Worm (Caenorhabditis elegans) whole organism, midembryonic: ENCODE measurements around the gene col-113.

Experiments
- T22C8.4 ChIP-seq: fragments of 200-800 bp; sonication (Bioruptor generic); IDR thresholded peaks from 2 replicates; pipeline ENCODE4 v1.3.6; 2022; ENCODE audit warnings: missing genetic modification characterization, missing compliant biosample characterization
- cog-1 ChIP-seq: sonication (generic microtip); optimal IDR thresholded peaks from 2 replicates; lab custom pipeline; 2016; ENCODE audit warnings: missing genetic modification characterization, missing compliant biosample characterization
- flt-1 ChIP-seq: fragments of 200-800 bp; sonication (Bioruptor generic); IDR thresholded peaks from 2 replicates; pipeline ENCODE4 v1.3.6; 2022; ENCODE audit warnings: missing genetic modification characterization, missing compliant biosample characterization
- klf-2 ChIP-seq: fragments of 200-800 bp; sonication (Bioruptor generic); conservative IDR thresholded peaks from 2 replicates; pipeline ENCODE4 v1.3.6; 2022; ENCODE audit warnings: missing genetic modification reagents, missing genetic modification characterization, missing compliant biosample characterization
- med-1 ChIP-seq: sonication (generic microtip); optimal IDR thresholded peaks from 2 replicates; lab custom pipeline; 2017; ENCODE audit warnings: missing genetic modification characterization, mild to moderate bottlenecking, missing compliant biosample characterization, antibody characterized with exemption, missing genetic modification reagents; ENCODE audit not compliant: insufficient read depth
- ref-1 ChIP-seq: fragments of 200-800 bp; sonication (Bioruptor generic); conservative IDR thresholded peaks from 2 replicates; pipeline ENCODE4 v1.3.6; 2022; ENCODE audit warnings: missing genetic modification reagents, missing genetic modification characterization, missing compliant biosample characterization
- tab-1 ChIP-seq: fragments of 200-800 bp; sonication (Bioruptor generic); IDR thresholded peaks from 2 replicates; pipeline ENCODE4 v1.3.6; 2022; ENCODE audit warnings: missing genetic modification characterization, missing compliant biosample characterization
- ztf-23 ChIP-seq: fragments of 200-800 bp; sonication (Bioruptor generic); IDR thresholded peaks from 2 replicates; pipeline ENCODE4 v1.3.6; 2022; ENCODE audit warnings: missing genetic modification reagents, missing genetic modification characterization, missing compliant biosample characterization
- ztf-29 ChIP-seq: fragments of 200-800 bp; sonication (Bioruptor generic); IDR thresholded peaks from 2 replicates; pipeline ENCODE4 v1.3.6; 2022; ENCODE audit warnings: missing genetic modification reagents, missing genetic modification characterization, missing compliant biosample characterization

Gene col-113

DNA sequence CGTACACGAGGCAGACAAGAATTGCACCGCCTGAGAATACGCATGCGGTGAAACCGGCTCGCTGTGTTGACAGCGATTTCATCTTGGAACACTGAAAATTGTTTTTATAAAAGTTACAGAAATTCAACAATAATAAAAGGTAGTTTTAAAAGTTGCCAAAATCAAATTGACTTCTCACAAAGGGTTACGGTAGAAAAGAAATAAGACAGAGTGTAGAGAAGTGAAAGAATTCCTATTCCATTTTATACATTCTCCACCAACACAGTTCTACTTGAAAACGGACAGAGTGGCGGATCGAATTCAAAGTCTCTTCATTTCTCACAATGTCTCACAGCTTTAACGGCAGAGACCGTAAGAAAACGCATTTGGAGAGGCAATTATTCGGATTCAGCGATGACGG is at the start of gene col-113:
TSS of gene col-113 (minus strand) at position 101 of the 400 bp plus-strand sequence.
- no peak for TF ChIP-seq klf-2 (GFP tag; lab: Robert Waterston, UW)
- no peak for TF ChIP-seq ref-1 (GFP tag; lab: Robert Waterston, UW)
- no peak for TF ChIP-seq T22C8.4 (GFP tag; lab: Robert Waterston, UW)
- no peak for TF ChIP-seq cog-1 (tag; lab: Kevin White, UChicago)
- no peak for TF ChIP-seq ztf-29
- no peak for TF ChIP-seq flt-1 (GFP tag; lab: Robert Waterston, UW)

DNA sequence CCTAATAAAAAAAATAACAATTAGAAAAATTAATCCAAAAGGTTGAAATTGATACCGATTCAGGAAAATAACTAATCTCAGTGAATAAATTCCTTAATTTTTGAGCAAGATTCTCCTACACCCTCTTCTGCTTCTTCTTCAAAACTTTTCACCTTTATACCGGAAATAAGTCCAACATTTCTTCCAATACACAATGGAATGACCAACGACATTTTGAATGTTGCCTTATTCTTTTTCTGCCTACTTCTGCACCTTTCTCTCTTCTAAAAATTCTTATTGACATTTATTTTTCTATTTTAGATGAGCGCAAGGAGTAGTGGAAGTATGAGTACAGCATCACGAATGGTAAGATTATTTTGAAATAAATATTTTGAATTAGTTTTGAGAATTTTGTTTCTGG is 44.5 kb upstream of the col-113 start, which contains the start of gene unc-8:
TSS of gene unc-8 (plus strand) at position 301 of the 400 bp plus-strand sequence.
- TF ChIP-seq ref-1 (GFP tag; lab: Robert Waterston, UW): no peak

DNA sequence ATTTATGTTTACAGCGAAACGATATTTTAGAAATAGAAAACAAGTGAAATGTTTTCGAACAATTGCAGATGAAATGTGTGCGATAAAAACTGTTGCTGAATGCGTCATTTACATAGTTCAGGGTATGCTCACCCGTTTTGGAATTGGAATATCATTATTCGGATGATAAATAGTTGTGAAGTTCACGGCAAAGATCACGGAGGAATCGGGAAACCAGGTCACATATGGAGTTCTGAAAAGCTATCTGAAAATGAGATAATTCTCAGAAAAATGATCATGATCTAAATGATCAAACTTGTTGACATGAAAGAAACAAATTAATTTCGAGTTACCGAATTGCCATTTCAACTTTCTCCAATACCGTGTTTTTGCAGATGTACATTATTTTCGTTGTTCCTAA is 43.4 kb upstream of the col-113 start, which contains the start of gene best-16:
TSS of gene best-16 (minus strand) at position 101 of the 400 bp plus-strand sequence.
- TF ChIP-seq med-1 (GFP tag; lab: Kevin White, UChicago) (no peak), ztf-29 (no peak), klf-2 (GFP tag; lab: Robert Waterston, UW) (no peak), T22C8.4 (GFP tag; lab: Robert Waterston, UW) (no peak), ref-1 (GFP tag; lab: Robert Waterston, UW) (no peak), tab-1 (no peak), cog-1 (tag; lab: Kevin White, UChicago) (no peak), ztf-23 (GFP tag; lab: Robert Waterston, UW) (no peak), flt-1 (GFP tag; lab: Robert Waterston, UW) (no peak)

DNA sequence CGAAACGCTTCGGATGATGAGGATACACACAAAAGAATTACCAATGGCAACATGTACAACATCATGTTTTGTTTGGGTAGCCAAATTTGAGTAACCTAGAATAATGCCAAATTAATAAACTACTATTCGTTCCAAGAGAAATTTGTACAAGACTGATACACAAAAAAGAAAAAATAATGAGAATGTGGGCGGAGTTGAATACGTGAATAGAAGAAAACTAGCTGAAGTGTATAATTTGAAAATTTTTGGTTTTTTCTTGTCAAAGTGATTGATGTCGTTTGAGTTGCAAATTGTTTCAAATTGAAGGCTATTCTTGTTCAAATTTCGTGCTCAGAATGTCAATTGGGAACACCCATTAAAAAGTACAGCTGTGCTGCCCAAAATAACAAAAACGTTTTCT is 39.4 kb upstream of the col-113 start, which contains the start of gene R13A1.5:
TSS of gene R13A1.5 (minus strand) at position 101 of the 400 bp plus-strand sequence.
- TF ChIP-seq T22C8.4 (GFP tag; lab: Robert Waterston, UW) (no peak), ref-1 (GFP tag; lab: Robert Waterston, UW) (no peak), ztf-29 (no peak), ztf-23 (GFP tag; lab: Robert Waterston, UW) (no peak), med-1 (GFP tag; lab: Kevin White, UChicago) (no peak), klf-2 (GFP tag; lab: Robert Waterston, UW) (no peak), tab-1 (no peak), flt-1 (GFP tag; lab: Robert Waterston, UW) (no peak), cog-1 (tag; lab: Kevin White, UChicago) (no peak)

DNA sequence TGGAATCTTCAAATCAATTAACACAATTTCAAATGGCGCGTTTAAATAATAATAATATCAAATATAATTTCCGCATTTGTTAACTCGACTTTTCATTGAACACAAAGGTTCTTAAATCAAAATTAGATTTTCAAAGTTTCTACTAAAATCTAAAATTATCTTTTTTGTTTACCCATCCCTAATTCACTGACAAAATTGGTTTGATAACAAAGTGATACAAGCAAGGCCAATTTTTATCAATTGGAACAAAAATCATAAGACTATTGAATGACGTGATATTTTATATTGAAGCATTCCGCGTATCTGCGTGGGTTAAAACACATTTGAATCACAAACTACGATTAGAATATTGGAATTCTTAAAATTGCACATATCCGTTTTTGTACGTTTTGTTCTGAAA is 38.1 kb upstream of the col-113 start:
- TF ChIP-seq ztf-29: no peak
- TF ChIP-seq ztf-23 (GFP tag; lab: Robert Waterston, UW): no peak
- TF ChIP-seq klf-2 (GFP tag; lab: Robert Waterston, UW): no peak
- no peak for TF ChIP-seq tab-1
- no peak for TF ChIP-seq flt-1 (GFP tag; lab: Robert Waterston, UW)

DNA sequence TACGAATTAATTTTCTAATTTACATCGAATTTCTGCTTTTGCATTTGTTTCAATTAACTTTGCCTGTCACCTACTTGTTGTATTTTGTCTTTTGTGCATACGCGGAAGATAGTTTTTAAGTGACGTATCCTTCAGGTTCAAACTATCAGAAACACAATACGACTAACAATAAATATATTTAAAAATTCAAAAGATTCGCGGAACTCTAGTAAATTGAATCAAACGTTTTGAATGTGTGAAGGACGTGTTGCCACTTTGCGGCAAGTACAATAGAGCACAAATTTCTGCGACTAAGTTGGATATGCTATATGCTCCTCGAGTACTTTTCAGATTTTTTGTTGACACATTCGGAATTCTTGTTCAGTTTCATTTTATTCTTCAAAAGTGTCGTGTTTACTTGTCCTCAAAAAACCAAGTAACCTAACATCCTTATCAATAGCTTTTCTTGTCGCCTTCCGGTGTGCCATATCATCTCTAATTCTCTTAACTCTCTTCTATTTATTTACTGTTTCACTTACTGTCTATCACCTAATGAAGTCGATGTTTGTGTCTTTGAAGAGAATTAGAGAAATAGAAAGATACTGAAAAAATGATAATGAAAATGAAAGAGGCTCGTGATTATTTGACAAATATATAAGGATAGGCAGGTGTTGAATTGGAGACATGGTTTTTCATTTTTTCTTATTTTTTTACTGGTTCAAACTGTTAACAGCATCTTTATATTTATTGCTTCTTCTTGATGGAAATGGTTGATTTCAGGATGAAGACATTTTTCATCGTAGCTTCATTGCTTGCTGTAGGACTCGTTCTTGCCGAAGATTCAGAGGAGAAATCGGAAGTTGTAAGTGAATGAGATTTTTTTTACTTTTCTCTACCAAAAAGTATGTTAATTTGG is 36.5 kb upstream of the col-113 start, which contains the start of gene srlf-7:
TSS of gene srlf-7 (plus strand) at position 760 of the 895 bp plus-strand sequence.
- TF ChIP-seq klf-2 (GFP tag; lab: Robert Waterston, UW) (no peak), med-1 (GFP tag; lab: Kevin White, UChicago) (no peak), ref-1 (GFP tag; lab: Robert Waterston, UW) (no peak), cog-1 (tag; lab: Kevin White, UChicago) (no peak), T22C8.4 (GFP tag; lab: Robert Waterston, UW) (no peak), ztf-23 (GFP tag; lab: Robert Waterston, UW) (no peak)

DNA sequence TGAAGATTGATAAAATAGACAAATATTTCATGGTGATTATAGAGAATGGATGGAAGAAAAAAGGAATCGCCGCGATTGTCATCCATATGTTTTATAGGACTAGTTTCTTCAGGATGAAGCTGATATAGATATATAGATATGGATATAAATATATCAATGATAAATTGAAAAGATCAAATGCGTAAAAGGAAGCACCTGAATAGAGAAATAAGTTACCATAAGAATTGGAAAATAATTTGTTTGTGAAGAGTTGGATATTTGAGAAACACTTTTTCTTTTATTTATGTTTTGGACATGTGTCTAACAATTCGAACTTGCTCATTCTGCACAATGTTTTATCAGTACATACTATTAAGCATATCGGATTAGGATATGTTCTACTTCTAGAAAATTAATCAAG is 35.7 kb upstream of the col-113 start, which contains the start of gene C42D4.13:
TSS of gene C42D4.13 (minus strand) at position 101 of the 400 bp plus-strand sequence.
- TF ChIP-seq tab-1: no peak
- no peak for TF ChIP-seq klf-2 (GFP tag; lab: Robert Waterston, UW)
- TF ChIP-seq flt-1 (GFP tag; lab: Robert Waterston, UW): no peak
- no peak for TF ChIP-seq cog-1 (tag; lab: Kevin White, UChicago)
- no peak for TF ChIP-seq ztf-29

DNA sequence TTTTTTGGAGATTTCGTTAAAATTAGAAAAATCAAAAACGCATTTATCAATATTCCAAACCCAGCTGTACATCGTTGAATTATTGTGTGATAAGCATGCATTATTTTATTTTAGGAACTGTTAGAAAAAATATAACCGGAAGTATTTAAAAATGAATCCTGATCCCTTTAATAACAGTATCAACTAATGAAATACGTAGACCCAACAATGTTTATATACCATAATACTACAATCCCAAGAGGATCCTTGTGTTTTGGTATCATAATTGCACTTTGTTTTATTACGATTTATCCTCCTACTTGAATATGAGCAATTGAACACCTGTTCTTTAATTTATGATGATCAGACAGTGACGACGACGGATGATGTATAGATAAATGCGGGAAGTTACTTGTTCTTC is 34.4 kb upstream of the col-113 start, which contains the start of gene str-249:
TSS of gene str-249 (minus strand) at position 101 of the 400 bp plus-strand sequence.
- TF ChIP-seq flt-1 (GFP tag; lab: Robert Waterston, UW) (no peak), klf-2 (GFP tag; lab: Robert Waterston, UW) (no peak), ref-1 (GFP tag; lab: Robert Waterston, UW) (no peak), ztf-23 (GFP tag; lab: Robert Waterston, UW) (no peak)

DNA sequence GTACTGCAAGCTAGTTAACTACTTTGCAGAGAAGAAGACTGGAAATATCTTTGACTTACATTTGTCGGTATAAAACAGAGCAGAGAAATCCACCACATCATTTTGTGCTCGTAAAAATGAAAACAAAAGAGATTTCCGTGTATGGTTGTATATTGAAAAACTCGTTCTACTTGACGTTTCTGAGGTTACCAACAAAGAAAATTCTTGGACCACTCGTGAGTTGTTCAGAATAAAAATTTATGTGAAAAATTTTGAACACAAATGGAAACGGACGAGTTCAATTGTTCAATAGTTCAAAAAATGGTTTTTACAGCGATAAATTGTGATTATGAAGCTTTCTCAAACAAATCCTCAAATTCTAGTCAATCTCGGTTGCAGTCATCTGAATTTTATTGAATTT is 32.3 kb upstream of the col-113 start, which contains the start of gene clec-179:
TSS of gene clec-179 (minus strand) at position 101 of the 400 bp plus-strand sequence.
- TF ChIP-seq med-1 (GFP tag; lab: Kevin White, UChicago): no peak
- no peak for TF ChIP-seq klf-2 (GFP tag; lab: Robert Waterston, UW)
- TF ChIP-seq ztf-23 (GFP tag; lab: Robert Waterston, UW): no peak
- no peak for TF ChIP-seq cog-1 (tag; lab: Kevin White, UChicago)
- TF ChIP-seq T22C8.4 (GFP tag; lab: Robert Waterston, UW): no peak
- TF ChIP-seq tab-1: no peak
- no peak for TF ChIP-seq flt-1 (GFP tag; lab: Robert Waterston, UW)
- no peak for TF ChIP-seq ztf-29

DNA sequence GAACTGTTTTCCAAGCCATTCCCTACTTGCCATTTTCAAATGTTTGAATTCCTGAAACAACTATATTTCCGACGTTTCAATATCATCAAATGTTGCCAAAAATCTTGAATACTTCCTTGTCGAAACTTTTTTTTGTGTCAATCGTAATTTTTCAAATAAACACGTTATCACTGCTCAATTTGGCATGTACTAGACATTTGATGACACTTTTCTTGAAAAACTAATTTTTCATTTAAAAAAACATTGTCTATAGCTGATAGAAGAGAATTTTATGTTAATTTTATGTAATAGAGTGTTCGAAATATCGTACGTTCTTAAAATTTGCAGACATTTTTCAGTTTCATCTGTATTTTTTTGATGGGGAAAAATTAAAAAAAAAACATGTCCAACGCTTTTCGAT is 30.5 kb upstream of the col-113 start:
- TF ChIP-seq ztf-29: no peak
